Fruit fly (Drosophila melanogaster): Measurements from ENCODE around the gene Spn28B.
A peak's percentile ranks its signal among the peaks of the same experiment; 100 is the strongest.

Spn28B gene

dm6 chr2L:7562542-7562941, 19.2 kb upstream of the Spn28B start:
- TF ChIP-seq Dll (optimal IDR thresholded peaks at IDR 0.05) = no peak
- TF ChIP-seq psq (optimal IDR thresholded peaks at IDR 0.05) = no peak
- no peak for TF ChIP-seq pan (optimal IDR thresholded peaks at IDR 0.05)
- TF ChIP-seq CG8478 (optimal IDR thresholded peaks at IDR 0.05) = no peak
- no peak for TF ChIP-seq EcR (GFP tag; optimal IDR thresholded peaks at IDR 0.05)
- TF ChIP-seq usp (GFP tag; optimal IDR thresholded peaks at IDR 0.05) = no peak

dm6 chr2L:7564856-7565255, 16.9 kb upstream of the Spn28B start:
- TF ChIP-seq psq (optimal IDR thresholded peaks at IDR 0.05) (no peak), EcR (GFP tag; optimal IDR thresholded peaks at IDR 0.05) (no peak), Dll (optimal IDR thresholded peaks at IDR 0.05) (no peak), CG8478 (optimal IDR thresholded peaks at IDR 0.05) (no peak), pan (optimal IDR thresholded peaks at IDR 0.05) (no peak), usp (GFP tag; optimal IDR thresholded peaks at IDR 0.05) (no peak)

- TF ChIP-seq pan (optimal IDR thresholded peaks at IDR 0.05) (no peak), EcR (GFP tag; optimal IDR thresholded peaks at IDR 0.05) (no peak), Dll (optimal IDR thresholded peaks at IDR 0.05) (no peak)
These were observed 15.1 kb upstream of the Spn28B start for dm6 chr2L:7566627-7567026.

- no peak for TF ChIP-seq usp (GFP tag; optimal IDR thresholded peaks at IDR 0.05)
- no peak for TF ChIP-seq CG8478 (optimal IDR thresholded peaks at IDR 0.05)
- no peak for TF ChIP-seq pan (optimal IDR thresholded peaks at IDR 0.05)
- no peak for TF ChIP-seq psq (optimal IDR thresholded peaks at IDR 0.05)
- no peak for TF ChIP-seq EcR (GFP tag; optimal IDR thresholded peaks at IDR 0.05)
- no peak for TF ChIP-seq Dll (optimal IDR thresholded peaks at IDR 0.05)
These were observed 11.2 kb upstream of the Spn28B start for dm6 chr2L:7570529-7570928.

- no peak for TF ChIP-seq usp (GFP tag; optimal IDR thresholded peaks at IDR 0.05)
- TF ChIP-seq CG8478 (optimal IDR thresholded peaks at IDR 0.05) = no peak
These were observed 9.8 kb upstream of the Spn28B start for dm6 chr2L:7571667-7572502.

- TF ChIP-seq EcR (GFP tag; optimal IDR thresholded peaks at IDR 0.05) (no peak), pan (optimal IDR thresholded peaks at IDR 0.05) (peak; percentile 78)
These were observed 8.7 kb upstream of the Spn28B start for dm6 chr2L:7572839-7573546.

- TF ChIP-seq pan (optimal IDR thresholded peaks at IDR 0.05) (no peak), EcR (GFP tag; optimal IDR thresholded peaks at IDR 0.05) (peak in 1 of 2 experiments; percentile 36)
These were observed 8.2 kb upstream of the Spn28B start for dm6 chr2L:7573547-7573870.

- TF ChIP-seq EcR (GFP tag; optimal IDR thresholded peaks at IDR 0.05) = no peak
- no peak for TF ChIP-seq CG8478 (optimal IDR thresholded peaks at IDR 0.05)
- TF ChIP-seq pan (optimal IDR thresholded peaks at IDR 0.05) = no peak
- no peak for TF ChIP-seq Dll (optimal IDR thresholded peaks at IDR 0.05)
- TF ChIP-seq psq (optimal IDR thresholded peaks at IDR 0.05) = no peak
- no peak for TF ChIP-seq usp (GFP tag; optimal IDR thresholded peaks at IDR 0.05)
These were observed 7.2 kb upstream of the Spn28B start for dm6 chr2L:7574257-7575125.

dm6 chr2L:7576462-7577360, 5.0 kb upstream of the Spn28B start:
- TF ChIP-seq psq (optimal IDR thresholded peaks at IDR 0.05) (no peak), usp (GFP tag; optimal IDR thresholded peaks at IDR 0.05) (no peak), pan (optimal IDR thresholded peaks at IDR 0.05) (no peak), CG8478 (optimal IDR thresholded peaks at IDR 0.05) (no peak), EcR (GFP tag; optimal IDR thresholded peaks at IDR 0.05) (no peak)

dm6 chr2L:7577646-7578045, 4.1 kb upstream of the Spn28B start:
- TF ChIP-seq usp (GFP tag; optimal IDR thresholded peaks at IDR 0.05) (no peak), Dll (optimal IDR thresholded peaks at IDR 0.05) (no peak), psq (optimal IDR thresholded peaks at IDR 0.05) (no peak), EcR (GFP tag; optimal IDR thresholded peaks at IDR 0.05) (no peak), pan (optimal IDR thresholded peaks at IDR 0.05) (no peak), CG8478 (optimal IDR thresholded peaks at IDR 0.05) (no peak)

dm6 chr2L:7578880-7579279, 2.8 kb upstream of the Spn28B start, which contains the start of gene RapGAP1:
Gene RapGAP1 (minus strand): TSS chr2L:7578980.
- no peak for TF ChIP-seq pan (optimal IDR thresholded peaks at IDR 0.05)

Measured in whole organism.